Worm (Caenorhabditis elegans) whole organism, mixed stage, embryonic: ENCODE data around the gene algn-8.

Experiments
- ces-1 ChIP-seq: fragments of 150-350 bp; optimal IDR thresholded peaks from 2 replicates; lab custom pipeline; 2014; ENCODE audit warnings: missing biosample characterization, missing genetic modification reagents, missing genetic modification characterization
- elt-1 ChIP-seq: sonication (generic microtip); optimal IDR thresholded peaks from 2 replicates; lab custom pipeline; 2017; ENCODE audit warnings: missing genetic modification characterization, mild to moderate bottlenecking, missing compliant biosample characterization, antibody characterized with exemption, moderate library complexity, borderline replicate concordance; ENCODE audit not compliant: insufficient read depth
- hlh-1 ChIP-seq: fragments of 150-350 bp; optimal IDR thresholded peaks from 2 replicates; lab custom pipeline; 2014; ENCODE audit warnings: missing biosample characterization, missing genetic modification reagents, missing genetic modification characterization
- lin-13 ChIP-seq: fragments of 150-350 bp; optimal IDR thresholded peaks from 2 replicates; lab custom pipeline; 2014; ENCODE audit warnings: missing biosample characterization, missing genetic modification characterization
- lsy-2 ChIP-seq: fragments of 150-350 bp; optimal IDR thresholded peaks from 2 replicates; lab custom pipeline; 2014; ENCODE audit warnings: missing biosample characterization, missing genetic modification characterization
- mab-5 ChIP-seq: fragments of 150-350 bp; optimal IDR thresholded peaks from 2 replicates; lab custom pipeline; 2014; ENCODE audit warnings: missing biosample characterization, missing genetic modification characterization
- nhr-12 ChIP-seq: fragments of 150-350 bp; optimal IDR thresholded peaks from 2 replicates; lab custom pipeline; 2014; ENCODE audit warnings: missing biosample characterization, missing genetic modification characterization
- nhr-28 ChIP-seq: fragments of 150-350 bp; optimal IDR thresholded peaks from 2 replicates; lab custom pipeline; 2014; ENCODE audit warnings: missing biosample characterization, missing genetic modification characterization
- pha-4 ChIP-seq: fragments of 150-350 bp; optimal IDR thresholded peaks from 2 replicates; lab custom pipeline; 2018; ENCODE audit warnings: missing biosample characterization, missing genetic modification reagents, missing genetic modification characterization
- snpc-4 ChIP-seq: fragments of 150-350 bp; optimal IDR thresholded peaks from 2 replicates; lab custom pipeline; 2014; ENCODE audit warnings: missing biosample characterization, missing genetic modification characterization
- unc-62 ChIP-seq: fragments of 150-350 bp; optimal IDR thresholded peaks from 2 replicates; lab custom pipeline; 2014; ENCODE audit warnings: missing biosample characterization, missing genetic modification reagents, missing genetic modification characterization

DNA sequence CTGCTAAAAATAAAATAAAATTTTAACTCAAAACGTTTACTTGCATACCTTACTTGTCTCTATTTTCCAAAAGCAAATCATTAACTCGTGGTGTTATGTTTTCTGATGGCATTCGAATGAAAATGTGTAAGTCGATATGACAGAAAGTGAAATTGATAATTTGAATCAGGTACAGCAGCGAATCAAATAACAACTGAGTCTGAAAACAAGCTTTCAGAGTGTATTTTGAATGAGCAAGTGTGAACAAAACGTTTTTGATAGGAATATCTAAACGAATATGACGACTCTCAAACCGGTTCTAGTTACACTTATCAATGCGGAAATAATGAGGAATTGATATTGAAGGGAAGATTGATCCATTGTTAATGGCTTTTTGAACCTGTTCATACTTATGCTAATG lies 15.2 kb downstream of the algn-8 start, which contains the start of gene chil-7:
- TF ChIP-seq lin-13 (tag; lab: Kevin White, UChicago) (no peak), hlh-1 (tag; lab: Kevin White, UChicago) (no peak), ces-1 (GFP tag; lab: Kevin White, UChicago) (no peak), unc-62 (GFP tag; lab: Kevin White, UChicago) (no peak), nhr-28 (tag; lab: Kevin White, UChicago) (no peak), nhr-12 (tag; lab: Kevin White, UChicago) (no peak), snpc-4 (no peak), lsy-2 (no peak), mab-5 (no peak), pha-4 (tag; lab: Kevin White, UChicago) (no peak), elt-1 (no peak)
